Worm (Caenorhabditis elegans): ENCODE measurements around the gene cyp-35D1.

cyp-35D1 gene

ce11 chrV:16033491-16033890 is 35.5 kb upstream of the cyp-35D1 start:
- TF ChIP-seq lin-15B (tag; optimal IDR thresholded peaks at IDR 0.05) (no peak), nhr-12 (tag; optimal IDR thresholded peaks at IDR 0.05) (no peak)

DNA sequence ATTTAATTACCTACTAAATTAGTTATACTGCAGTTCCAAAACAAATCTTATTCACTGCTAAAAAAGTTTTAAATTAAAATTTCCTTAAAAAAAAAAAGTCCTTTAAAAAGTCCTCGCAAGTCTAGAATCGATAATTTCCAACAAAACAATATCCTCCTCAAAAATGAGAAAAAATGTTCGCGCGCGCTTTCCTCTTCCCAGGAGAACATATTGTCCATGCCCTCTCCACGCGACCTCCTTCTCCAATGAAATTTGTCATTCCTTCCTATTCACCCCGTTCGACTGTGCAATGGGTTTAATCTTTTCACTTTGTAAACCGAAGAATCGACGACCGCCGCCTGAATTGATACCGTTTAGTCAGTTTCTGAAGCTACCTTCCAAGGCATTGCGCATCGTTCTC is 32.9 kb upstream of the cyp-35D1 start, which contains the start of gene T10C6.10:
T10C6.10 (plus strand) TSS at position 248 of the 400 bp plus-strand sequence.
- no peak for TF ChIP-seq sea-2 (GFP tag; optimal IDR thresholded peaks at IDR 0.05)
- no peak for TF ChIP-seq elt-2 (tag; optimal IDR thresholded peaks at IDR 0.05)
- TF ChIP-seq ceh-9 (tag; optimal IDR thresholded peaks at IDR 0.05) = no peak

DNA sequence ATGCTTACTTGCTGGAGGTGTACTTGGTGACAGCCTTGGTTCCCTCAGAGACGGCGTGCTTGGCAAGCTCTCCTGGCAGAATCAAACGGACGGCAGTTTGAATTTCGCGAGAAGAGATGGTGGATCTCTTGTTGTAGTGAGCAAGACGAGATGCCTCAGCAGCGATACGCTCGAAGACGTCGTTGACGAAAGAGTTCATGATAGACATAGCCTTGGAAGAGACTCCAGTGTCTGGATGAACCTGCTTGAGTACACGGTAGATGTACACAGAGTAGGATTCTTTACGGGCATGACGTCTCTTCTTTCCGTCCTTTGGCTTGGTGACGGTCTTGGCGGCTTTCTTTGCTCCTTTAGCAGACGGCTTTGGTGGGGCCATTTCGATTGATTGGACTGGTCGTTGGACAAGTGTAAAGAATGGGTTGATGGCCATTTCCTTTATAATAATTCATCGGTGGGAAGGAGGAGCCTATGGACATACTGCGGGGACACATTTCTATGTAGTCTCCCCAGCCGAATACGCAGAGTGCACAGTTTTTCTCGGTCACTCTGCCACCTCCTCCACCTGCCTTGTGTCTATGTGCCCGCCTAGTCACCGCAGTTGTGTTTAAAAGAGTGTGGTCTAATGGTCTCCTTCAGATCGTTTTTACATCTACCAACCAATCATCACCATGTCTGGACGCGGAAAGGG is 28.8 kb upstream of the cyp-35D1 start, which contains the start of the genes his-4 and his-3:
his-4 (minus strand) TSS at position 376 of the 688 bp plus-strand sequence.
his-3 (plus strand) TSS at position 669 of the 688 bp plus-strand sequence.
- TF ChIP-seq snpc-4 (tag; optimal IDR thresholded peaks at IDR 0.05) = peak; percentile 28
- peak; percentile 41 for TF ChIP-seq pqm-1 (tag; optimal IDR thresholded peaks at IDR 0.05)
- peak; percentile 93 for TF ChIP-seq nhr-25 (tag; optimal IDR thresholded peaks at IDR 0.05)
- TF ChIP-seq nhr-23 (tag; optimal IDR thresholded peaks at IDR 0.05) = peak; percentile 30
- peak; percentile 68 for TF ChIP-seq pha-4 (tag; optimal IDR thresholded peaks at IDR 0.05)
- peak; percentile 11 for TF ChIP-seq elt-1 (tag; optimal IDR thresholded peaks at IDR 0.05)
- peak; percentile 60 for TF ChIP-seq elt-2 (tag; optimal IDR thresholded peaks at IDR 0.05)

DNA sequence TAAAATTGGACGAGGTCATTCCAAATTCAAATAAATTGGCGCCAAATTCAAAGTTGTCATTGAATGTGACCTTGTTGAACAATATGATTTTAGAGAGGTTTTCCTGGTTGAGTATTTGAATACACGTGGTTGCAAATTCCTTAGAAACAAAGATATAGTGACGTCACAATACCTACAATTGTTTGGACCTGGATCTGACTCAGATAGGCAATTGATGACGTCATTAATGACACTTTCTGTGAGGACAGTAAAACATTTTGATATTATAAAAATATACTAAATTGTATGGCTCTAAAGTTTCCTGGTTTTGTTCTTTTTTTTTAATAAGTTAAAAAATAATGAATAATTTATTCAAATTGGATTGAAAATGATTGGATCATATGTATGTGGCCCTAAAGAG is 27.6 kb upstream of the cyp-35D1 start:
- TF ChIP-seq skn-1 (tag; optimal IDR thresholded peaks at IDR 0.05) (no peak), jun-1 (tag; optimal IDR thresholded peaks at IDR 0.05) (no peak), nhr-28 (tag; optimal IDR thresholded peaks at IDR 0.05) (no peak), ceh-28 (tag; optimal IDR thresholded peaks at IDR 0.05) (no peak), fkh-10 (GFP tag; optimal IDR thresholded peaks at IDR 0.05) (no peak), R02D3.7 (tag; optimal IDR thresholded peaks at IDR 0.05) (no peak), daf-12 (tag; optimal IDR thresholded peaks at IDR 0.05) (no peak), hmg-11 (tag; optimal IDR thresholded peaks at IDR 0.05) (no peak), ztf-4 (tag; optimal IDR thresholded peaks at IDR 0.05) (no peak), ztf-11 (tag; optimal IDR thresholded peaks at IDR 0.05) (no peak), elt-2 (tag; optimal IDR thresholded peaks at IDR 0.05) (no peak), unc-62 (GFP tag; optimal IDR thresholded peaks at IDR 0.05) (no peak), tbx-2 (tag; optimal IDR thresholded peaks at IDR 0.05) (no peak), sea-2 (GFP tag; optimal IDR thresholded peaks at IDR 0.05) (no peak), nhr-237 (tag; optimal IDR thresholded peaks at IDR 0.05) (no peak), ceh-16 (tag; optimal IDR thresholded peaks at IDR 0.05) (no peak), nhr-67 (tag; optimal IDR thresholded peaks at IDR 0.05) (no peak), pqm-1 (tag; optimal IDR thresholded peaks at IDR 0.05) (no peak), mdl-1 (tag; optimal IDR thresholded peaks at IDR 0.05) (no peak), nhr-12 (tag; optimal IDR thresholded peaks at IDR 0.05) (no peak)

- TF ChIP-seq nhr-25 (tag; optimal IDR thresholded peaks at IDR 0.05) = peak; percentile 34
These were observed 26.9 kb upstream of the cyp-35D1 start, which contains the start of the genes his-2 and his-1 for ce11 chrV:16041925-16042742. Gene his-2, minus strand, starts transcription at chrV:16042283. Gene his-1, plus strand, starts transcription at chrV:16042520.

ce11 chrV:16042743-16043014 is 26.4 kb upstream of the cyp-35D1 start:
- TF ChIP-seq fkh-10 (GFP tag; optimal IDR thresholded peaks at IDR 0.05) (no peak), R02D3.7 (tag; optimal IDR thresholded peaks at IDR 0.05) (no peak), elt-1 (tag; optimal IDR thresholded peaks at IDR 0.05) (no peak), ceh-16 (tag; optimal IDR thresholded peaks at IDR 0.05) (no peak), nfya-1 (tag; optimal IDR thresholded peaks at IDR 0.05; ENCODE audit: insufficient read depth) (no peak)

DNA sequence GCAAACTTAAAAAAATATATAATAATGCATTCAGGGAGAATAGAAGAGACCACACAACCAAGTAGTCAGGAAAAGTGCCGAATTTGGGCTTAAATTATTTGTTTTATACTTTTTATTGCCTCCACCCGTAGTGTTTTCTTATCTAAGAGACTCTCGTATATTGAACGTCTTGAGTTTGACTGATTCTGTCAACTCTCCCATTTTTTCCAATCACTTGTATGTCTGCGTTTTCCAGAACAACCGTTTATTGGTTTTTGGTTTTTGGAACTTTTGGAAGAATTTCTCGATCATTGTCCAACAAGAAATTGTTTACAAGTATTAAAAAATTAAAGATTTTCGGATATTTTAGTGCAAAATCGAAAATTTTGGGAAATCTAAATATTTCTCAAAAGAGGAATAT is 25.4 kb upstream of the cyp-35D1 start:
- TF ChIP-seq lin-15B (tag; optimal IDR thresholded peaks at IDR 0.05) (no peak), pha-4 (tag; optimal IDR thresholded peaks at IDR 0.05) (peak; percentile 28), pqm-1 (tag; optimal IDR thresholded peaks at IDR 0.05) (peak; percentile 53), elt-2 (tag; optimal IDR thresholded peaks at IDR 0.05) (peak; percentile 81)

Data from whole organism, L3 larva.